Fruit fly (Drosophila melanogaster) whole organism, wandering third instar larva: Measurements from ENCODE around the gene CG33229.

Experiments used
- Abd-B ChIP-seq: fragments of >200 bp; optimal IDR thresholded peaks from 2 replicates; lab custom pipeline; 2017; ENCODE audit warnings: missing biosample characterization, missing genetic modification characterization
- CG32264 ChIP-seq: fragments of 200-800 bp; sonication (Bioruptor generic); optimal IDR thresholded peaks from 2 replicates; lab custom pipeline; 2016; ENCODE audit warnings: missing biosample characterization, missing genetic modification characterization
- CG9705 ChIP-seq: fragments of 200-800 bp; sonication (Bioruptor generic); optimal IDR thresholded peaks from 2 replicates; lab custom pipeline; 2018; ENCODE audit warnings: missing biosample characterization, mild to moderate bottlenecking, missing genetic modification characterization
- CrebA ChIP-seq: fragments of 200-800 bp; sonication (Bioruptor generic); optimal IDR thresholded peaks from 2 replicates; lab custom pipeline; 2016; ENCODE audit warnings: missing biosample characterization, mild to moderate bottlenecking, missing genetic modification characterization, borderline replicate concordance
- Dfd ChIP-seq: fragments of >200 bp; optimal IDR thresholded peaks from 2 replicates; lab custom pipeline; 2017; ENCODE audit warnings: missing biosample characterization, missing genetic modification characterization
- Dif ChIP-seq: fragments of 200-275, 200-300 bp; sonication (Bioruptor generic); optimal IDR thresholded peaks from 2 replicates; lab custom pipeline; 2018; ENCODE audit warnings: missing biosample characterization, missing genetic modification characterization; ENCODE audit not compliant: partially characterized antibody
- GATAd ChIP-seq: sonication (Bioruptor generic); optimal IDR thresholded peaks from 2 replicates; lab custom pipeline; 2016; ENCODE audit warnings: missing biosample characterization, missing genetic modification characterization
- Hr78 ChIP-seq: fragments of >200 bp; optimal IDR thresholded peaks from 2 replicates; lab custom pipeline; 2017; ENCODE audit warnings: missing biosample characterization, missing genetic modification characterization
- Hr83 ChIP-seq: fragments of 200-300 bp; sonication (Bioruptor generic); optimal IDR thresholded peaks from 2 replicates; lab custom pipeline; 2016; ENCODE audit warnings: missing biosample characterization, mild to moderate bottlenecking, missing genetic modification characterization, moderate library complexity; ENCODE audit not compliant: poor library complexity, severe bottlenecking
- Jra ChIP-seq: sonication (Bioruptor generic); optimal IDR thresholded peaks from 2 replicates; lab custom pipeline; 2016; ENCODE audit warnings: missing biosample characterization, missing genetic modification characterization
- Mio ChIP-seq: sonication (Bioruptor generic); optimal IDR thresholded peaks from 2 replicates; lab custom pipeline; 2016; ENCODE audit warnings: missing biosample characterization, missing genetic modification characterization
- Myc ChIP-seq: fragments of >200 bp; optimal IDR thresholded peaks from 2 replicates; lab custom pipeline; 2017
- N ChIP-seq: fragments of >200 bp; optimal IDR thresholded peaks from 2 replicates; lab custom pipeline; 2018; ENCODE audit warnings: missing biosample characterization, missing external identifiers, missing genetic modification characterization
- OdsH ChIP-seq: fragments of 200-800 bp; sonication (Bioruptor generic); optimal IDR thresholded peaks from 2 replicates; lab custom pipeline; 2016; ENCODE audit warnings: missing biosample characterization, mild to moderate bottlenecking, missing genetic modification characterization
- Rel ChIP-seq, 2 experiments: fragments of 200-800 bp; sonication (Bioruptor generic) in 1 of 2; optimal IDR thresholded peaks; 2 replicates in 1 of 2; 3 replicates in 1 of 2; lab custom pipeline; 2016 to 2019; ENCODE audit warnings: mild to moderate bottlenecking in 2 of 2, missing biosample characterization in 2 of 2, missing genetic modification characterization in 2 of 2, moderate library complexity in 1 of 2
- Sp1 ChIP-seq: fragments of 200-800 bp; sonication (Bioruptor generic); optimal IDR thresholded peaks from 3 replicates; lab custom pipeline; 2019; ENCODE audit warnings: missing biosample characterization, mild to moderate bottlenecking, missing genetic modification characterization, moderate library complexity
- Vsx2 ChIP-seq: fragments of 200-300, 225-300 bp; sonication (Bioruptor generic); optimal IDR thresholded peaks from 2 replicates; lab custom pipeline; 2018; ENCODE audit warnings: missing biosample characterization, missing genetic modification characterization; ENCODE audit not compliant: partially characterized antibody
- br ChIP-seq: fragments of 200-800 bp; sonication (Bioruptor generic); optimal IDR thresholded peaks from 2 replicates; lab custom pipeline; 2016; ENCODE audit warnings: missing biosample characterization, missing genetic modification characterization
- brk ChIP-seq: fragments of 200-800 bp; sonication (Bioruptor generic); optimal IDR thresholded peaks from 2 replicates; lab custom pipeline; 2016; ENCODE audit warnings: missing biosample characterization, mild to moderate bottlenecking, missing genetic modification characterization
- dl ChIP-seq, 2 experiments: fragments of 175-275, 200-275 bp in 1 of 2; fragments of 200-275 bp in 1 of 2; sonication (Bioruptor generic); optimal IDR thresholded peaks; lab custom pipeline; 2018; ENCODE audit warnings: mild to moderate bottlenecking in 2 of 2, missing biosample characterization in 2 of 2, missing genetic modification characterization in 2 of 2, moderate library complexity in 2 of 2; ENCODE audit not compliant: partially characterized antibody in 2 of 2, insufficient read depth in 1 of 2
- dmrt93B ChIP-seq: fragments of 200-800 bp; sonication (Bioruptor generic); optimal IDR thresholded peaks from 2 replicates; lab custom pipeline; 2018; ENCODE audit warnings: missing biosample characterization, mild to moderate bottlenecking, missing genetic modification characterization
- dsf ChIP-seq: sonication (Bioruptor generic); optimal IDR thresholded peaks from 2 replicates; lab custom pipeline; 2016; ENCODE audit warnings: missing biosample characterization, missing genetic modification characterization, borderline replicate concordance
- foxo ChIP-seq, 2 experiments: fragments of 200-800 bp; sonication (Bioruptor generic); optimal IDR thresholded peaks; 2 replicates in 1 of 2; 3 replicates in 1 of 2; lab custom pipeline; 2016 to 2017; ENCODE audit warnings: missing biosample characterization in 2 of 2, missing genetic modification characterization in 2 of 2
- fru ChIP-seq: fragments of 200-800 bp; sonication (Bioruptor generic); optimal IDR thresholded peaks from 3 replicates; lab custom pipeline; 2016; ENCODE audit warnings: missing biosample characterization, mild to moderate bottlenecking, missing genetic modification characterization
- h ChIP-seq: fragments of 200-800 bp; sonication (Bioruptor generic); optimal IDR thresholded peaks from 3 replicates; lab custom pipeline; 2016; ENCODE audit warnings: missing biosample characterization, mild to moderate bottlenecking, missing genetic modification characterization
- jim ChIP-seq: fragments of 175-275, 200-325 bp; sonication (Bioruptor generic); optimal IDR thresholded peaks from 2 replicates; lab custom pipeline; 2016; ENCODE audit warnings: missing biosample characterization, mild to moderate bottlenecking, missing genetic modification characterization
- lola ChIP-seq: fragments of >200 bp; optimal IDR thresholded peaks from 2 replicates; lab custom pipeline; 2017; ENCODE audit warnings: missing biosample characterization, missing genetic modification characterization
- psq ChIP-seq: fragments of 200-800 bp; sonication (Bioruptor generic); optimal IDR thresholded peaks from 3 replicates; lab custom pipeline; 2017; ENCODE audit warnings: missing biosample characterization, mild to moderate bottlenecking, missing genetic modification characterization, moderate library complexity
- rgr ChIP-seq: fragments of 200-800 bp; sonication (Bioruptor generic); optimal IDR thresholded peaks from 3 replicates; lab custom pipeline; 2016; ENCODE audit warnings: missing biosample characterization, mild to moderate bottlenecking, missing genetic modification characterization
- sage ChIP-seq: fragments of 200-800 bp; sonication (Bioruptor generic); optimal IDR thresholded peaks from 2 replicates; lab custom pipeline; 2016; ENCODE audit warnings: missing biosample characterization, mild to moderate bottlenecking, missing genetic modification characterization
- sv ChIP-seq: fragments of 200-800 bp; sonication (Bioruptor generic); optimal IDR thresholded peaks from 3 replicates; lab custom pipeline; 2016; ENCODE audit warnings: missing biosample characterization, missing genetic modification characterization
- usp ChIP-seq: fragments of >200 bp; optimal IDR thresholded peaks from 2 replicates; lab custom pipeline; 2017; ENCODE audit warnings: missing biosample characterization, missing genetic modification characterization
- woc ChIP-seq: sonication (Bioruptor generic); optimal IDR thresholded peaks from 2 replicates; lab custom pipeline; 2016; ENCODE audit warnings: missing biosample characterization, mild to moderate bottlenecking, missing genetic modification characterization

Gene CG33229

dm6 chr3L:211200-211599, 12.5 kb upstream of the CG33229 start, which contains the start of gene Prp4k:
Prp4k (minus strand) TSS chr3L:211457.
- TF ChIP-seq Rel (GFP tag; optimal IDR thresholded peaks at IDR 0.05; lab: Kevin White, UChicago) = no peak
- TF ChIP-seq Rel (tag; optimal IDR thresholded peaks at IDR 0.05; lab: Kevin White, UChicago) = peak; percentile 30
- peak; percentile 21 for TF ChIP-seq psq (GFP tag; lab: Kevin White, UChicago)
- TF ChIP-seq br (GFP tag; lab: Kevin White, UChicago) = no peak

- TF ChIP-seq Jra = no peak
- no peak for TF ChIP-seq jim (GFP tag; lab: Kevin White, UChicago)
- no peak for TF ChIP-seq CG32264
- no peak for TF ChIP-seq Vsx2 (GFP tag; lab: Kevin White, UChicago)
- TF ChIP-seq Hr78 (GFP tag; lab: Kevin White, UChicago) = no peak
- TF ChIP-seq usp (GFP tag; lab: Kevin White, UChicago) = no peak
- no peak for TF ChIP-seq fru (GFP tag; lab: Kevin White, UChicago)
- no peak for TF ChIP-seq N (GFP tag; lab: Kevin White, UChicago)
- TF ChIP-seq CrebA = no peak
- TF ChIP-seq Hr83 (GFP tag; lab: Kevin White, UChicago) = no peak
- TF ChIP-seq GATAd (GFP tag; lab: Kevin White, UChicago) = no peak
- no peak for TF ChIP-seq foxo (GFP tag; optimal IDR thresholded peaks at IDR 0.05; lab: Kevin White, UChicago)
- TF ChIP-seq brk (GFP tag; lab: Kevin White, UChicago) = no peak
- TF ChIP-seq Mio (GFP tag; lab: Kevin White, UChicago) = no peak
- TF ChIP-seq lola (GFP tag; lab: Kevin White, UChicago) = no peak
- TF ChIP-seq Abd-B (GFP tag; lab: Kevin White, UChicago) = no peak
- no peak for TF ChIP-seq sage (GFP tag; lab: Kevin White, UChicago)
- no peak for TF ChIP-seq dsf
- TF ChIP-seq dl (GFP tag; optimal IDR thresholded peaks at IDR 0.05; lab: Kevin White, UChicago; ENCODE audit: insufficient read depth in 1 of 2, partially characterized antibody in 2 of 2) = no peak
- no peak for TF ChIP-seq Dfd (GFP tag; lab: Kevin White, UChicago)
Observed at dm6 chr3L:212520-212919, 11.1 kb upstream of the CG33229 start, which contains the start of the genes thoc7 and Dis3l2. thoc7 (minus strand) TSS chr3L:212687. Dis3l2 (plus strand) TSS chr3L:212709.

DNA sequence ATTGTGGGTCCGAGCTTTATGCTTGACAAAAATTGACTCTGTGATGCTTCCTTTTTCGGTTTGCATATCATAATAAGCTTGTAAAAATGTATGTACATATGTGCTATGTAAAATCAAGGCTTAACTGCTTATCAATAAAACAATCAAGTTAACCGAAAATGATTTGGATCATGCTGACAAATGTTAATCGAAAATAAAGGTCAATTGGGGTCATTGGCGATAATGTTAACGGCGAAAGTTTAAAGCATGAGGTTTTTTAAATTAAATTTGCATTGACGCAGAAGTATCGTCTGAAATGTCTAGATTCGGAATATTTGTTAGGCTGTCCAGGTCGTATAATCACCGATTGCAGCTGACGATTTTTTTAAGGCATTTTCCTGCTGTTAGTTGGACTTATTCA, 7.3 kb upstream of the CG33229 start, which contains the start of gene Kaz1-ORFB:
Kaz1-ORFB (plus strand) TSS at position 301 of the 400 bp plus-strand sequence.
- TF ChIP-seq brk (GFP tag; lab: Kevin White, UChicago) = no peak
- TF ChIP-seq Abd-B (GFP tag; lab: Kevin White, UChicago) = no peak
- no peak for TF ChIP-seq CrebA
- TF ChIP-seq Dfd (GFP tag; lab: Kevin White, UChicago) = no peak
- TF ChIP-seq foxo (GFP tag; optimal IDR thresholded peaks at IDR 0.05; lab: Kevin White, UChicago) = no peak
- TF ChIP-seq sv (GFP tag; lab: Kevin White, UChicago) = no peak
- TF ChIP-seq sage (GFP tag; lab: Kevin White, UChicago) = no peak
- TF ChIP-seq rgr = no peak
- TF ChIP-seq Myc = no peak
- no peak for TF ChIP-seq CG9705
- no peak for TF ChIP-seq Rel (GFP tag; optimal IDR thresholded peaks at IDR 0.05; lab: Kevin White, UChicago)
- TF ChIP-seq Rel (tag; optimal IDR thresholded peaks at IDR 0.05; lab: Kevin White, UChicago) = no peak
- no peak for TF ChIP-seq OdsH (GFP tag; lab: Kevin White, UChicago)
- TF ChIP-seq GATAd (GFP tag; lab: Kevin White, UChicago) = no peak
- TF ChIP-seq, all 38 proteins: peak for 0

- TF ChIP-seq Hr83 (GFP tag; lab: Kevin White, UChicago) = no peak
- no peak for TF ChIP-seq woc (GFP tag; lab: Kevin White, UChicago)
- no peak for TF ChIP-seq Rel (GFP tag; optimal IDR thresholded peaks at IDR 0.05; lab: Kevin White, UChicago)
- no peak for TF ChIP-seq Rel (tag; optimal IDR thresholded peaks at IDR 0.05; lab: Kevin White, UChicago)
- TF ChIP-seq dmrt93B (GFP tag; lab: Kevin White, UChicago) = no peak
- TF ChIP-seq Hr78 (GFP tag; lab: Kevin White, UChicago) = no peak
- TF ChIP-seq br (GFP tag; lab: Kevin White, UChicago) = no peak
- no peak for TF ChIP-seq Mio (GFP tag; lab: Kevin White, UChicago)
- no peak for TF ChIP-seq Sp1
- no peak for TF ChIP-seq OdsH (GFP tag; lab: Kevin White, UChicago)
- no peak for TF ChIP-seq CG32264
- no peak for TF ChIP-seq GATAd (GFP tag; lab: Kevin White, UChicago)
- no peak for TF ChIP-seq Dif (GFP tag; lab: Kevin White, UChicago)
- TF ChIP-seq h = no peak
- TF ChIP-seq Vsx2 (GFP tag; lab: Kevin White, UChicago) = no peak
- TF ChIP-seq sage (GFP tag; lab: Kevin White, UChicago) = no peak
- TF ChIP-seq dl (GFP tag; optimal IDR thresholded peaks at IDR 0.05; lab: Kevin White, UChicago; ENCODE audit: insufficient read depth in 1 of 2, partially characterized antibody in 2 of 2) = no peak
- TF ChIP-seq Dfd (GFP tag; lab: Kevin White, UChicago) = no peak
- TF ChIP-seq N (GFP tag; lab: Kevin White, UChicago) = no peak
- no peak for TF ChIP-seq psq (GFP tag; lab: Kevin White, UChicago)
Observed at dm6 chr3L:217480-218118, 6.1 kb upstream of the CG33229 start, which contains the start of gene CG13877. CG13877 (plus strand) TSS chr3L:218068.
